Fruit fly (Drosophila melanogaster) whole organism, embryonic: ENCODE measurements around the gene CG9855.
A peak's percentile ranks its signal among the peaks of the same experiment; 100 is the strongest.

Experiments
- Ada2b ChIP-seq: fragments of 200-800 bp; sonication (Bioruptor generic); IDR thresholded peaks from 2 replicates; pipeline ENCODE4 v1.3.6; 2022; ENCODE audit warnings: missing biosample characterization, missing genetic modification characterization
- Atf6 ChIP-seq: fragments of 200-800 bp; sonication (Bioruptor generic); IDR thresholded peaks from 2 replicates; pipeline ENCODE4 v1.3.6; 2022; ENCODE audit warnings: missing biosample characterization, missing genetic modification characterization
- BEAF-32 ChIP-seq: fragments of 200-800 bp; sonication (Bioruptor generic); optimal IDR thresholded peaks from 3 replicates; lab custom pipeline; 2017; ENCODE audit warnings: missing biosample characterization, missing genetic modification characterization, mild to moderate bottlenecking, moderate library complexity, missing genetic modification reagents
- Bdp1 ChIP-seq: fragments of 200-800 bp; sonication (Bioruptor generic); optimal IDR thresholded peaks from 3 replicates; lab custom pipeline; 2016; ENCODE audit warnings: missing biosample characterization, missing genetic modification characterization
- CG12391 ChIP-seq: fragments of 200-800 bp; sonication (Bioruptor generic); optimal IDR thresholded peaks from 3 replicates; lab custom pipeline; 2018; ENCODE audit warnings: missing biosample characterization, mild to moderate bottlenecking, missing genetic modification characterization, moderate library complexity
- CG14441 ChIP-seq: fragments of 200-800 bp; sonication (Bioruptor generic); IDR thresholded peaks from 2 replicates; pipeline ENCODE4 v1.3.6; 2022; ENCODE audit warnings: missing biosample characterization, missing genetic modification characterization
- CG14710 ChIP-seq: fragments of 200-800 bp; sonication (Bioruptor generic); optimal IDR thresholded peaks from 3 replicates; lab custom pipeline; 2019; ENCODE audit warnings: missing biosample characterization, mild to moderate bottlenecking, missing genetic modification characterization, moderate library complexity
- CG16813 ChIP-seq: fragments of 200-800 bp; sonication (Bioruptor generic); IDR thresholded peaks from 3 replicates; pipeline ENCODE4 v1.3.6; 2022; ENCODE audit warnings: missing biosample characterization, missing genetic modification characterization; ENCODE audit not compliant: partially characterized antibody
- CG17385 ChIP-seq: fragments of 200-800 bp; sonication (Bioruptor generic); optimal IDR thresholded peaks from 3 replicates; lab custom pipeline; 2018; ENCODE audit warnings: missing biosample characterization, mild to moderate bottlenecking, missing genetic modification characterization
- CG17802 ChIP-seq: fragments of 200-800 bp; sonication (Bioruptor generic); optimal IDR thresholded peaks from 2 replicates; lab custom pipeline; 2018; ENCODE audit warnings: missing biosample characterization, mild to moderate bottlenecking, missing genetic modification characterization, moderate library complexity
- CG17912 ChIP-seq: fragments of 200-800 bp; sonication (Bioruptor generic); optimal IDR thresholded peaks from 2 replicates; lab custom pipeline; 2018; ENCODE audit warnings: missing biosample characterization, mild to moderate bottlenecking, missing genetic modification characterization
- CG30020 ChIP-seq: fragments of 200-800 bp; optimal IDR thresholded peaks from 2 replicates; lab custom pipeline; 2019; ENCODE audit warnings: missing biosample characterization, mild to moderate bottlenecking, missing genetic modification characterization, moderate library complexity
- CG3065 ChIP-seq: fragments of 200-800 bp; sonication (Bioruptor generic); optimal IDR thresholded peaks from 2 replicates; lab custom pipeline; 2016; ENCODE audit warnings: missing biosample characterization, missing genetic modification characterization
- CG32767 ChIP-seq: fragments of 200-800 bp; sonication (Bioruptor generic); IDR thresholded peaks from 2 replicates; pipeline ENCODE4 v1.3.6; 2022; ENCODE audit warnings: missing biosample characterization, missing genetic modification characterization
- CG6854 ChIP-seq: fragments of 200-800 bp; sonication (Bioruptor generic); optimal IDR thresholded peaks from 3 replicates; lab custom pipeline; 2017; ENCODE audit warnings: missing biosample characterization, mild to moderate bottlenecking, missing genetic modification characterization
- CG7556 ChIP-seq: fragments of 200-800 bp; sonication (Bioruptor generic); optimal IDR thresholded peaks from 2 replicates; lab custom pipeline; 2017; ENCODE audit warnings: missing biosample characterization, mild to moderate bottlenecking, missing genetic modification characterization
- CG7839 ChIP-seq: fragments of 200-800 bp; sonication (Bioruptor generic); optimal IDR thresholded peaks from 3 replicates; lab custom pipeline; 2018; ENCODE audit warnings: missing biosample characterization, mild to moderate bottlenecking, missing genetic modification characterization, moderate library complexity
- CG8290 ChIP-seq, 3 experiments: fragments of 200-800 bp; sonication (Bioruptor generic); optimal IDR thresholded peaks; 2 replicates each; lab custom pipeline; 2016 to 2019; ENCODE audit warnings: missing biosample characterization in 3 of 3, missing genetic modification characterization in 3 of 3, mild to moderate bottlenecking in 2 of 3, moderate library complexity in 1 of 3
- CG9437 ChIP-seq: fragments of 200-800 bp; sonication (Bioruptor generic); optimal IDR thresholded peaks from 2 replicates; lab custom pipeline; 2018; ENCODE audit warnings: missing biosample characterization, mild to moderate bottlenecking, missing genetic modification characterization
- CG9727 ChIP-seq: fragments of 200-800 bp; sonication (Bioruptor generic); optimal IDR thresholded peaks from 3 replicates; lab custom pipeline; 2017; ENCODE audit warnings: missing biosample characterization, mild to moderate bottlenecking, missing genetic modification characterization
- CTCF ChIP-seq: fragments of 200-800 bp; sonication (Bioruptor generic); optimal IDR thresholded peaks from 2 replicates; lab custom pipeline; 2017; ENCODE audit warnings: missing biosample characterization, mild to moderate bottlenecking, missing genetic modification characterization, moderate library complexity
- CoRest ChIP-seq: fragments of 200-800 bp; sonication (Bioruptor generic); optimal IDR thresholded peaks from 3 replicates; lab custom pipeline; 2018; ENCODE audit warnings: missing biosample characterization, mild to moderate bottlenecking, missing genetic modification characterization, moderate library complexity
- D19B ChIP-seq: fragments of 200-800 bp; sonication (Bioruptor generic); optimal IDR thresholded peaks from 2 replicates; lab custom pipeline; 2017; ENCODE audit warnings: missing biosample characterization, mild to moderate bottlenecking, missing genetic modification characterization
- Dip2 ChIP-seq: fragments of 200-800 bp; sonication (Bioruptor generic); IDR thresholded peaks from 2 replicates; pipeline ENCODE4 v1.3.6; 2022; ENCODE audit warnings: missing biosample characterization, missing genetic modification characterization
- Hand ChIP-seq: fragments of 200-800 bp; sonication (Bioruptor generic); optimal IDR thresholded peaks from 2 replicates; lab custom pipeline; 2017; ENCODE audit warnings: mild to moderate bottlenecking, missing biosample characterization, missing genetic modification reagents, missing genetic modification characterization
- Hr51 ChIP-seq, 2 experiments: fragments of 200-800 bp; sonication (Bioruptor generic); optimal IDR thresholded peaks; 2 replicates in 1 of 2; 3 replicates in 1 of 2; lab custom pipeline; 2016 to 2018; ENCODE audit warnings: missing biosample characterization in 2 of 2, missing genetic modification characterization in 2 of 2, mild to moderate bottlenecking in 1 of 2, moderate library complexity in 1 of 2
- MESR4 ChIP-seq: fragments of 200-800 bp; sonication (Bioruptor generic); optimal IDR thresholded peaks from 2 replicates; lab custom pipeline; 2018; ENCODE audit warnings: missing biosample characterization, mild to moderate bottlenecking, missing genetic modification characterization, moderate library complexity
- Nf-YC ChIP-seq: fragments of 200-800 bp; optimal IDR thresholded peaks from 3 replicates; lab custom pipeline; 2019; ENCODE audit warnings: missing biosample characterization, mild to moderate bottlenecking, missing genetic modification characterization, moderate library complexity
- Opbp ChIP-seq: fragments of 200-800 bp; sonication (Bioruptor generic); IDR thresholded peaks from 3 replicates; pipeline ENCODE4 v1.3.6; 2022; ENCODE audit warnings: missing biosample characterization, missing genetic modification characterization; ENCODE audit not compliant: partially characterized antibody
- Optix ChIP-seq: fragments of 200-800 bp; sonication (Bioruptor generic); IDR thresholded peaks from 3 replicates; pipeline ENCODE4 v1.3.6; 2022; ENCODE audit warnings: missing biosample characterization, missing genetic modification characterization
- Ssrp ChIP-seq: fragments of 200-800 bp; sonication (Bioruptor generic); optimal IDR thresholded peaks from 2 replicates; lab custom pipeline; 2018; ENCODE audit warnings: missing biosample characterization, mild to moderate bottlenecking, missing genetic modification characterization, moderate library complexity
- br ChIP-seq: fragments of >200 bp; optimal IDR thresholded peaks from 2 replicates; lab custom pipeline; 2017
- ci ChIP-seq: fragments of 200-800 bp; sonication (Bioruptor generic); IDR thresholded peaks from 3 replicates; pipeline ENCODE4 v1.3.6; 2022; ENCODE audit warnings: missing biosample characterization, missing genetic modification characterization
- corto ChIP-seq: fragments of 200-800 bp; sonication (Bioruptor generic); optimal IDR thresholded peaks from 2 replicates; lab custom pipeline; 2016; ENCODE audit warnings: missing biosample characterization, mild to moderate bottlenecking, missing genetic modification characterization, moderate library complexity
- dati ChIP-seq: fragments of 200-800 bp; sonication (Bioruptor generic); IDR thresholded peaks from 2 replicates; pipeline ENCODE4 v1.3.6; 2022; ENCODE audit warnings: missing biosample characterization, missing genetic modification characterization
- fd3F ChIP-seq: fragments of 200-800 bp; sonication (Bioruptor generic); optimal IDR thresholded peaks from 2 replicates; lab custom pipeline; 2018; ENCODE audit warnings: missing biosample characterization, mild to moderate bottlenecking, missing genetic modification characterization, moderate library complexity
- fd64A ChIP-seq: fragments of 200-800 bp; sonication (Bioruptor generic); optimal IDR thresholded peaks from 3 replicates; lab custom pipeline; 2018; ENCODE audit warnings: missing biosample characterization, mild to moderate bottlenecking, missing genetic modification characterization
- fu2 ChIP-seq: fragments of 200-800 bp; sonication (Bioruptor generic); optimal IDR thresholded peaks from 2 replicates; lab custom pipeline; 2016; ENCODE audit warnings: missing biosample characterization, missing genetic modification characterization
- gem ChIP-seq: fragments of 200-800 bp; sonication (Bioruptor generic); optimal IDR thresholded peaks from 2 replicates; lab custom pipeline; 2019; ENCODE audit warnings: missing biosample characterization, mild to moderate bottlenecking, missing genetic modification characterization, moderate library complexity
- otp ChIP-seq: fragments of 200-800 bp; sonication (Bioruptor generic); IDR thresholded peaks from 3 replicates; pipeline ENCODE4, ENCODE4 v1.3.6; 2022; ENCODE audit warnings: missing biosample characterization, missing genetic modification characterization
- pum ChIP-seq: fragments of 200-800 bp; sonication (Bioruptor generic); optimal IDR thresholded peaks from 2 replicates; lab custom pipeline; 2016; ENCODE audit warnings: missing biosample characterization, missing genetic modification characterization
- run ChIP-seq: fragments of 200-800 bp; sonication (Bioruptor generic); optimal IDR thresholded peaks from 3 replicates; lab custom pipeline; 2018; ENCODE audit warnings: missing biosample characterization, mild to moderate bottlenecking, missing genetic modification characterization
- sd ChIP-seq: fragments of 200-800 bp; sonication (Bioruptor generic); optimal IDR thresholded peaks from 3 replicates; lab custom pipeline; 2018; ENCODE audit warnings: missing biosample characterization, mild to moderate bottlenecking, missing genetic modification characterization, moderate library complexity
- shn ChIP-seq: fragments of 200-800 bp; sonication (Bioruptor generic); optimal IDR thresholded peaks from 3 replicates; lab custom pipeline; 2016; ENCODE audit warnings: missing biosample characterization, missing genetic modification characterization
- sr ChIP-seq: fragments of 200-800 bp; sonication (Bioruptor generic); IDR thresholded peaks from 3 replicates; pipeline ENCODE4 v1.3.6; 2022; ENCODE audit warnings: missing biosample characterization, missing genetic modification characterization
- tup ChIP-seq: fragments of 200-800 bp; sonication (Bioruptor generic); optimal IDR thresholded peaks from 2 replicates; lab custom pipeline; 2016; ENCODE audit warnings: missing biosample characterization, mild to moderate bottlenecking, missing genetic modification characterization, moderate library complexity
- vfl ChIP-seq: fragments of 200-800 bp; sonication (Bioruptor generic); optimal IDR thresholded peaks from 2 replicates; lab custom pipeline; 2016; ENCODE audit warnings: missing biosample characterization, missing genetic modification characterization
- yki ChIP-seq: fragments of >200 bp; optimal IDR thresholded peaks from 3 replicates; lab custom pipeline; 2018

Gene CG9855

DNA sequence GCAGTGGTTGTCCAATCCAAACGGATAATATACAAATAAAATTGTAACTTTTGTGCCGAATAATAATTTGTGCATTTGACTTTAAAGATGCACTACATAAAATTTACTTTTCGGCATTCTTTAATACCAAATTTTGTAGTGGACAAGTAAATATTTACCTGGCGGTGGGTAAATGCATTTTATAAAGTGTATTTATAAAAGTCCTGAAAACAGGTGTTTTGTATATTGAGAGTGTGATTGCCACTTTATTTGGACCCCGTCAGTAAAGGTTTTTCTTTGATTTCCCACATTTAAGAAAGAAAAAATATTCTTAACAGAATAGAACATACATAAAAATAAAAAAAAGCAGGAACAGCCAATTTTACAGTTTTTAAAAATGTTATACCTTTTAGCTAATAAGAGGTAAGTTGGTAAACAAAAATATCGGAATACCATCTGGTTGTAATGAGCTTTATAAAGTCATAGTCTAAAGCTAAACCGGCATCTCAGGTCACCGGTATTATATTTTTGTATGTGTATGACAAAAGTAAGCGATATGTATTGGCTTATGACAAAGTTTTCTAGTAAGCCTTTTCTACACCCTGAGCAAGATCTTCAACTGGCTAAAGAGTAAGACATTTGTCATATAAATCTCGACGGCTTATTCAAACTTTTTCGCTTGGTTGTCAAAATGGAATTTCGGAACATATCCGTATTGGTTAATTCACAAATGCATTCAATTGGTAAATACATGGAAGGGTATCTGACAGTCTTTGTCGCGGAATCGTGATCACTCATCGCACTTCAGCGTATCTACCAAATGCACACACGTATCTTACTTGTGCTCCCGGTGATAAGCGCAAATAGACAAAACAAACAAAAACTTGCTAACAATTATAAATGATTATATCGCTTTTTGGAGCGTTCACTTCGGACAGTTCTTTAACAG lies 2.8 kb downstream of the CG9855 start (continued):
- peak; percentile 79 for TF ChIP-seq fd3F (GFP tag; lab: Kevin White, UChicago)
- peak; percentile 94 for TF ChIP-seq gem
- TF ChIP-seq tup (GFP tag; lab: Kevin White, UChicago): peak; percentile 66
- TF ChIP-seq Bdp1 (GFP tag; lab: Kevin White, UChicago): peak; percentile 68
- peak; percentile 14 for TF ChIP-seq BEAF-32 (GFP tag; lab: Kevin White, UChicago)
- TF ChIP-seq CG7556 (GFP tag; lab: Kevin White, UChicago): peak; percentile 79
- TF ChIP-seq CG6854: peak; percentile 73
- peak; percentile 76 to 93 for TF ChIP-seq Hr51 (GFP tag; optimal IDR thresholded peaks at IDR 0.05; lab: Kevin White, UChicago)
- TF ChIP-seq ci (GFP tag; lab: Robert Waterston, UW): peak; percentile 93
- TF ChIP-seq CG8290 (GFP tag; optimal IDR thresholded peaks at IDR 0.05; lab: Kevin White, UChicago): no peak
- TF ChIP-seq CG8290 (tag; optimal IDR thresholded peaks at IDR 0.05; lab: Kevin White, UChicago): peak in 1 of 2 experiments; percentile 97
- peak; percentile 76 for TF ChIP-seq Ssrp (tag; lab: Kevin White, UChicago)
- peak; percentile 64 for TF ChIP-seq CG14710 (tag; lab: Kevin White, UChicago)
- TF ChIP-seq D19B: peak; percentile 69
- TF ChIP-seq CTCF (GFP tag; lab: Kevin White, UChicago): peak; percentile 37
- peak; percentile 86 for TF ChIP-seq fu2 (GFP tag; lab: Kevin White, UChicago)
- peak; percentile 55; the same call in 1 of the 2 replicates for TF ChIP-seq dati (GFP tag; lab: Robert Waterston, UW)
- TF ChIP-seq Ada2b: peak; percentile 86
- TF ChIP-seq Atf6 (GFP tag; lab: Robert Waterston, UW): peak; percentile 95
- peak; percentile 66 for TF ChIP-seq Hand (GFP tag; lab: Kevin White, UChicago)
- TF ChIP-seq otp (GFP tag; lab: Robert Waterston, UW): peak; percentile 75; the same call in 2 of the 3 replicates
- TF ChIP-seq corto: peak; percentile 83
- peak; percentile 19 for TF ChIP-seq MESR4 (GFP tag; lab: Kevin White, UChicago)
- TF ChIP-seq CG7839 (tag; lab: Kevin White, UChicago): peak; percentile 94
- TF ChIP-seq run (tag; lab: Kevin White, UChicago): peak; percentile 69
- peak; percentile 87 for TF ChIP-seq Optix (GFP tag; lab: Robert Waterston, UW)
- TF ChIP-seq pum (GFP tag; lab: Kevin White, UChicago): peak; percentile 83
- peak; percentile 52 for TF ChIP-seq CG17912 (GFP tag; lab: Kevin White, UChicago)
- peak; percentile 64 for TF ChIP-seq Nf-YC (tag; lab: Kevin White, UChicago)
- peak; percentile 80 for TF ChIP-seq vfl (GFP tag; lab: Kevin White, UChicago)
- peak; percentile 69 for TF ChIP-seq shn (GFP tag; lab: Kevin White, UChicago)
- peak; percentile 75 for TF ChIP-seq fd64A (GFP tag; lab: Kevin White, UChicago)
- peak; percentile 92 for TF ChIP-seq CG14441 (GFP tag; lab: Robert Waterston, UW)
- peak; percentile 88 for TF ChIP-seq CG12391
- no peak for TF ChIP-seq CG16813 (GFP tag; lab: Robert Waterston, UW)
- TF ChIP-seq sd (tag; lab: Kevin White, UChicago): no peak
- no peak for TF ChIP-seq yki (lab: Kevin White, UChicago)
- TF ChIP-seq CG30020 (tag; lab: Kevin White, UChicago): peak; percentile 14
- TF ChIP-seq CoRest (tag; lab: Kevin White, UChicago): peak; percentile 91
- peak; percentile 82 for TF ChIP-seq CG9727 (GFP tag; lab: Kevin White, UChicago)
- no peak for TF ChIP-seq Opbp
- TF ChIP-seq sr (GFP tag; lab: Robert Waterston, UW): peak; percentile 58; the same call in 1 of the 3 replicates
- TF ChIP-seq br (lab: Kevin White, UChicago): no peak
- TF ChIP-seq Dip2 (GFP tag; lab: Robert Waterston, UW): 0 out of 2 replicates have a peak, but pooled peaks have one; percentile 13
- peak; percentile 83 for TF ChIP-seq CG32767 (GFP tag; lab: Robert Waterston, UW)
- peak; percentile 82 for TF ChIP-seq CG17385 (GFP tag; lab: Kevin White, UChicago)
- TF ChIP-seq CG9437 (GFP tag; lab: Kevin White, UChicago): peak; percentile 75
- TF ChIP-seq CG3065 (GFP tag; lab: Kevin White, UChicago): peak; percentile 57
- peak; percentile 60 for TF ChIP-seq CG17802
